Fruit fly (Drosophila melanogaster) whole organism, embryonic: ENCODE results near the gene CG12766.
A peak's percentile ranks its signal among the peaks of the same experiment; 100 is the strongest.

Source experiments
- Ada2b ChIP-seq: fragments of 200-800 bp; sonication (Bioruptor generic); IDR thresholded peaks from 2 replicates; pipeline ENCODE4 v1.3.6; 2022; ENCODE audit warnings: missing biosample characterization, missing genetic modification characterization
- CG10366 ChIP-seq: fragments of 200-800 bp; sonication (Bioruptor generic); IDR thresholded peaks from 2 replicates; pipeline ENCODE4 v1.3.6; 2022; ENCODE audit warnings: missing biosample characterization, missing genetic modification characterization
- CG11695 ChIP-seq: fragments of 200-800 bp; sonication (Bioruptor generic); IDR thresholded peaks from 3 replicates; pipeline ENCODE4 v1.3.6; 2022; ENCODE audit warnings: missing biosample characterization, missing genetic modification characterization
- CG12071 ChIP-seq: fragments of 200-800 bp; sonication (Bioruptor generic); optimal IDR thresholded peaks from 3 replicates; lab custom pipeline; 2018; ENCODE audit warnings: missing biosample characterization, mild to moderate bottlenecking, missing genetic modification characterization
- CG1233 ChIP-seq: fragments of 200-800 bp; sonication (Bioruptor generic); optimal IDR thresholded peaks from 4 replicates; lab custom pipeline; 2018; ENCODE audit warnings: missing biosample characterization, mild to moderate bottlenecking, missing genetic modification characterization
- CG12659 ChIP-seq: fragments of 200-800 bp; sonication (Bioruptor generic); optimal IDR thresholded peaks from 3 replicates; lab custom pipeline; 2017; ENCODE audit warnings: mild to moderate bottlenecking, missing biosample characterization, missing genetic modification reagents, missing genetic modification characterization
- CG14965 ChIP-seq: fragments of 200-800 bp; sonication (Bioruptor generic); optimal IDR thresholded peaks from 2 replicates; lab custom pipeline; 2016; ENCODE audit warnings: missing biosample characterization, missing genetic modification characterization, borderline replicate concordance
- CG15269 ChIP-seq: fragments of 200-800 bp; sonication (Bioruptor generic); optimal IDR thresholded peaks from 2 replicates; lab custom pipeline; 2018; ENCODE audit warnings: missing biosample characterization, mild to moderate bottlenecking, missing genetic modification characterization, moderate library complexity
- CG16779 ChIP-seq: fragments of 200-800 bp; sonication (Bioruptor generic); IDR thresholded peaks from 2 replicates; pipeline ENCODE4 v1.3.6; 2022; ENCODE audit warnings: missing biosample characterization, missing genetic modification characterization
- CG18619 ChIP-seq: fragments of 200-800 bp; sonication (Bioruptor generic); optimal IDR thresholded peaks from 3 replicates; lab custom pipeline; 2017; ENCODE audit warnings: missing biosample characterization, mild to moderate bottlenecking, missing genetic modification characterization
- CG2875 ChIP-seq: fragments of 200-800 bp; sonication (Bioruptor generic); optimal IDR thresholded peaks from 2 replicates; lab custom pipeline; 2017; ENCODE audit warnings: missing biosample characterization, mild to moderate bottlenecking, missing genetic modification characterization, missing genetic modification reagents
- CG3163 ChIP-seq: fragments of 200-800 bp; sonication (Bioruptor generic); optimal IDR thresholded peaks from 3 replicates; lab custom pipeline; 2016; ENCODE audit warnings: missing biosample characterization, missing genetic modification characterization
- CG32772 ChIP-seq: fragments of 200-800 bp; sonication (Bioruptor generic); IDR thresholded peaks from 2 replicates; pipeline ENCODE4 v1.3.6; 2022; ENCODE audit warnings: missing biosample characterization, missing genetic modification characterization
- CG3726 ChIP-seq: fragments of 200-800 bp; sonication (Bioruptor generic); IDR thresholded peaks from 3 replicates; pipeline ENCODE4, ENCODE4 v1.3.6; 2022; ENCODE audit warnings: missing biosample characterization, missing genetic modification characterization
- CG4360 ChIP-seq: fragments of 200-800 bp; sonication (Bioruptor generic); IDR thresholded peaks from 2 replicates; pipeline ENCODE4 v1.3.6; 2022; ENCODE audit warnings: missing biosample characterization, missing genetic modification characterization
- CG4617 ChIP-seq: fragments of 200-800 bp; sonication (Bioruptor generic); optimal IDR thresholded peaks from 3 replicates; lab custom pipeline; 2016; ENCODE audit warnings: missing biosample characterization, missing genetic modification characterization, borderline replicate concordance
- CG6175 ChIP-seq: fragments of 200-800 bp; sonication (Bioruptor generic); IDR thresholded peaks from 3 replicates; pipeline ENCODE4 v1.3.6; 2022; ENCODE audit warnings: missing biosample characterization, missing genetic modification characterization
- CG6689 ChIP-seq: fragments of 200-800 bp; sonication (Bioruptor generic); IDR thresholded peaks from 2 replicates; pipeline ENCODE4 v1.3.6; 2022; ENCODE audit warnings: missing biosample characterization, missing genetic modification characterization
- CG7372 ChIP-seq: fragments of 200-800 bp; sonication (Bioruptor generic); IDR thresholded peaks from 2 replicates; pipeline ENCODE4 v1.3.6; 2022; ENCODE audit warnings: missing biosample characterization, missing genetic modification characterization
- CG8944 ChIP-seq: fragments of 200-800 bp; sonication (Bioruptor generic); optimal IDR thresholded peaks from 3 replicates; lab custom pipeline; 2016; ENCODE audit warnings: missing biosample characterization, missing genetic modification characterization
- CG9609 ChIP-seq: fragments of 200-800 bp; sonication (Bioruptor generic); optimal IDR thresholded peaks from 3 replicates; lab custom pipeline; 2016; ENCODE audit warnings: missing biosample characterization, missing genetic modification characterization
- Elba2 ChIP-seq: fragments of 200-800 bp; sonication (Bioruptor generic); optimal IDR thresholded peaks from 3 replicates; lab custom pipeline; 2016; ENCODE audit warnings: missing biosample characterization, missing genetic modification characterization
- Ets65A ChIP-seq: fragments of 200-800 bp; sonication (Bioruptor generic); peaks from one replicate; lab custom pipeline; 2016; ENCODE audit warnings: missing biosample characterization, missing genetic modification characterization
- Ets97D ChIP-seq: fragments of 200-800 bp; sonication (Bioruptor generic); optimal IDR thresholded peaks from 3 replicates; lab custom pipeline; 2016; ENCODE audit warnings: missing biosample characterization, missing genetic modification characterization
- HLHmδ ChIP-seq: fragments of 200-800 bp; sonication (Bioruptor generic); optimal IDR thresholded peaks from 2 replicates; lab custom pipeline; 2018; ENCODE audit warnings: missing biosample characterization, mild to moderate bottlenecking, missing genetic modification characterization, moderate library complexity
- Max ChIP-seq: fragments of 200-800 bp; sonication (Bioruptor generic); optimal IDR thresholded peaks from 2 replicates; lab custom pipeline; 2016; ENCODE audit warnings: missing biosample characterization, mild to moderate bottlenecking, missing genetic modification characterization
- Myb ChIP-seq: fragments of 200-800 bp; sonication (Bioruptor generic); optimal IDR thresholded peaks from 2 replicates; lab custom pipeline; 2016; ENCODE audit warnings: missing biosample characterization, missing genetic modification characterization
- Nf-YA ChIP-seq: fragments of 200-800 bp; sonication (Bioruptor generic); IDR thresholded peaks from 2 replicates; pipeline ENCODE4 v1.3.6; 2022; ENCODE audit warnings: missing biosample characterization, missing genetic modification characterization
- Ptx1 ChIP-seq: fragments of 200-800 bp; sonication (Bioruptor generic); IDR thresholded peaks from 2 replicates; pipeline ENCODE4 v1.3.6; 2022; ENCODE audit warnings: missing biosample characterization, missing genetic modification characterization
- Trl ChIP-seq, 3 experiments: fragments of >200 bp in 2 of 3; fragments of 200-800 bp in 1 of 3; sonication (Bioruptor generic) in 1 of 3; optimal IDR thresholded peaks; 2 replicates in 1 of 3; 3 replicates in 2 of 3; lab custom pipeline; 2016 to 2017; ENCODE audit warnings: missing biosample characterization in 1 of 3, missing genetic modification characterization in 1 of 3
- dati ChIP-seq: fragments of 200-800 bp; sonication (Bioruptor generic); IDR thresholded peaks from 2 replicates; pipeline ENCODE4 v1.3.6; 2022; ENCODE audit warnings: missing biosample characterization, missing genetic modification characterization
- gsb ChIP-seq: fragments of 200-800 bp; sonication (Bioruptor generic); IDR thresholded peaks from 2 replicates; pipeline ENCODE4 v1.3.6; 2022; ENCODE audit warnings: missing biosample characterization, missing genetic modification characterization
- her ChIP-seq: fragments of 200-800 bp; sonication (Bioruptor generic); optimal IDR thresholded peaks from 2 replicates; lab custom pipeline; 2016; ENCODE audit warnings: missing biosample characterization, missing genetic modification characterization
- kah ChIP-seq: fragments of 200-800 bp; sonication (Bioruptor generic); optimal IDR thresholded peaks from 2 replicates; lab custom pipeline; 2018; ENCODE audit warnings: missing biosample characterization, mild to moderate bottlenecking, missing genetic modification characterization
- ken ChIP-seq: fragments of 200-800 bp; sonication (Bioruptor generic); IDR thresholded peaks from 3 replicates; pipeline ENCODE4 v1.3.6; 2022; ENCODE audit warnings: missing biosample characterization, missing genetic modification characterization
- odd ChIP-seq: fragments of 200-800 bp; sonication (Bioruptor generic); optimal IDR thresholded peaks from 2 replicates; lab custom pipeline; 2017; ENCODE audit warnings: missing biosample characterization, mild to moderate bottlenecking, missing genetic modification characterization
- pita ChIP-seq: fragments of 200-800 bp; sonication (Bioruptor generic); optimal IDR thresholded peaks from 2 replicates; lab custom pipeline; 2017; ENCODE audit warnings: missing biosample characterization, mild to moderate bottlenecking, missing genetic modification characterization
- pnt ChIP-seq: fragments of 200-800 bp; sonication (Bioruptor generic); optimal IDR thresholded peaks from 3 replicates; lab custom pipeline; 2016; ENCODE audit warnings: missing biosample characterization, missing genetic modification characterization
- pum ChIP-seq: fragments of 200-800 bp; sonication (Bioruptor generic); optimal IDR thresholded peaks from 2 replicates; lab custom pipeline; 2016; ENCODE audit warnings: missing biosample characterization, missing genetic modification characterization
- rib ChIP-seq: fragments of 200-800 bp; sonication (Bioruptor generic); IDR thresholded peaks from 2 replicates; pipeline ENCODE4 v1.3.6; 2022; ENCODE audit warnings: missing biosample characterization, missing genetic modification characterization
- row ChIP-seq: fragments of 200-800 bp; sonication (Bioruptor generic); IDR thresholded peaks from 3 replicates; pipeline ENCODE4 v1.3.6; 2022; ENCODE audit warnings: missing biosample characterization, missing genetic modification characterization
- run ChIP-seq: fragments of 200-800 bp; sonication (Bioruptor generic); optimal IDR thresholded peaks from 3 replicates; lab custom pipeline; 2018; ENCODE audit warnings: missing biosample characterization, mild to moderate bottlenecking, missing genetic modification characterization
- sens ChIP-seq: fragments of 200-800 bp; sonication (Bioruptor generic); peaks from one replicate; lab custom pipeline; 2016; ENCODE audit warnings: missing biosample characterization, missing genetic modification characterization
- slp2 ChIP-seq: fragments of 200-800 bp; sonication (Bioruptor generic); optimal IDR thresholded peaks from 2 replicates; lab custom pipeline; 2016; ENCODE audit warnings: missing biosample characterization, missing genetic modification characterization
- sob ChIP-seq: fragments of 200-800 bp; sonication (Bioruptor generic); IDR thresholded peaks from 2 replicates; pipeline ENCODE4 v1.3.6; 2022; ENCODE audit warnings: missing biosample characterization, missing genetic modification characterization
- trem ChIP-seq: fragments of 200-800 bp; optimal IDR thresholded peaks from 3 replicates; lab custom pipeline; 2019; ENCODE audit warnings: missing biosample characterization, mild to moderate bottlenecking, missing genetic modification characterization, moderate library complexity
- z ChIP-seq: fragments of 200-800 bp; sonication (Bioruptor generic); IDR thresholded peaks from 3 replicates; pipeline ENCODE4 v1.3.6; 2022; ENCODE audit warnings: missing biosample characterization, missing genetic modification characterization

The CG12766 gene

DNA sequence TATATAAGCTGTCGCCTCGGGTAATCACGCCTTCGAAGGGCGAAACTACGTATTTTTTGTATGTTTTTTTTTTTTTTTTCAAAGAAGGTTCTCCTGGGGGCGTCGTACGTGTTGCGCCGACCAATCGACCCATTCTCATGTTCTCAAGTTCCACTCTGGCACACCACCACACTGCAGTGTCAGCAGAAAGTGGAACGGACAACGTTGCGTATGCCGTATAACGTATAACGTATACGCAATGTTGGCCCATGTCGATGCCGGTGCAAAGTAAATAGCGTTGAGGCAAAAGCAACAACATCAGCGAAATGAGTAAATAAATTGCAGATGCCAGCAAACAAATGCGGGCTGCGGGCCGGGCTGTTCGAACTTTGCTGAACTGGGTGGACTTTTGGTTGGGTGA, 27.8 kb downstream of the CG12766 start:
- peak; percentile 15 for TF ChIP-seq sens (GFP tag; lab: Kevin White, UChicago)
- TF ChIP-seq sob (GFP tag; lab: Robert Waterston, UW) = 0 out of 2 replicates have a peak, but pooled peaks have one; percentile 13
- peak; percentile 76 for TF ChIP-seq CG7372
- no peak for TF ChIP-seq odd (GFP tag; lab: Kevin White, UChicago)
- peak; percentile 92 for TF ChIP-seq Ets65A
- TF ChIP-seq, all 482 proteins: peak for 4

- TF ChIP-seq CG3726 (GFP tag; lab: Robert Waterston, UW) = no peak
- no peak for TF ChIP-seq rib
- no peak for TF ChIP-seq Trl (optimal IDR thresholded peaks at IDR 0.05; lab: Kevin White, UChicago)
- TF ChIP-seq Trl (GFP tag; optimal IDR thresholded peaks at IDR 0.05; lab: Kevin White, UChicago) = no peak
- TF ChIP-seq z = no peak
- TF ChIP-seq dati (GFP tag; lab: Robert Waterston, UW) = no peak
- no peak for TF ChIP-seq Max (GFP tag; lab: Kevin White, UChicago)
These were observed 30.1 kb downstream of the CG12766 start, which contains the start of gene mge for dm6 chr3L:3909831-3910230. Gene mge (minus strand): TSS chr3L:3909931.

DNA sequence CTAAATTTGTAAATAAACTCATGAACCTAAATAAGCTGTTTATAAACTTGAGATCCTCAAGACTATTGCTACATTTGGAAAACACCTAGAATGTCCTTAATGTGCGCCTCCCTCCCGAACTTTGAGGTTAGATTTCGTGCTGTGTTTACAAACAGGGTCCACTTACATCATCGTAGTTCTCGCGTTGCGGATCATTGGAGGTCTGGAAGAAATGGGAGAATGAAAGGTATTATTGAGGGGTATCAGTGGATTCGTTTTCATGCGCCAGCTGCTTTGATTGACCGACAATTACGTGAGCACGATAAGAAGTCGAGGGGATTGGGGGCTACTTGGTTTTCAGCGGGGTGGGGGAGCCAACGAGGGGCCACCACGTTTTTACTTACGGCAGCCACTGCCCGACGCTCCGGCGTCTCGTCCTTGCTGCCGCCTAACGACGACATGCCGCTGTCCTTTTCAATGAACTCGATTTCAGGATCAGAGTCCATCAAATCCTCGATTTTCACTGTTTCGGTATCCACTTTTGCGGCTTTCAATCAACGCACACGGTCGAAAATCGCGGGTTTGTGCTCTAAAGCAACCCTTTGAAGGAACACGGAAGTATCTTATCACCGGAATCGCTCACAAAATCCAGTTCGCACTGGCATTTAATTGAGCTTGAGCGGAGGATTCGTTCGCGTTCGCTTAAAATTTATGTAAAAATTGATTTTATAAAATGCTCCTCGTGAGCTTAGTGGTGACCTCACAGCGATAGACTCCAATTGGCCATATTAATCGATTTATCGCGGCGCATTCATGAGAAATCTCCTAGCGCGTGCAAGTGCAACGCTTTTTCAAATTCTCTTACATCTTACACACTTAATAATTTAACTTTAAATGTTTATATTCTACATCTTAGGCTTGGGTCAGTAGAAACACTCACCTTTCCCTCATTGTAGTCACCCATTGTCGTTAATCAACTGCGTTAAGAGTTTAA, 30.8 kb downstream of the CG12766 start:
- TF ChIP-seq CG6689 (GFP tag; lab: Robert Waterston, UW) (no peak), CG2875 (GFP tag; lab: Kevin White, UChicago) (no peak), HLHmδ (no peak), Ada2b (GFP tag; lab: Robert Waterston, UW) (no peak), row (GFP tag; lab: Robert Waterston, UW) (no peak), CG1233 (GFP tag; lab: Kevin White, UChicago) (no peak), CG18619 (GFP tag; lab: Kevin White, UChicago) (no peak), Ptx1 (no peak), gsb (GFP tag; lab: Robert Waterston, UW) (no peak), Elba2 (GFP tag; lab: Kevin White, UChicago) (peak; percentile 96), pum (GFP tag; lab: Kevin White, UChicago) (no peak), CG32772 (no peak), CG16779 (no peak), CG15269 (tag; lab: Kevin White, UChicago) (no peak), slp2 (GFP tag; lab: Kevin White, UChicago) (no peak), CG4617 (GFP tag; lab: Kevin White, UChicago) (peak; percentile 69), Nf-YA (GFP tag; lab: Robert Waterston, UW) (no peak), CG11695 (GFP tag; lab: Robert Waterston, UW) (no peak), her (GFP tag; lab: Kevin White, UChicago) (peak; percentile 99), Ets97D (peak; percentile 32), CG6175 (no peak), trem (peak; percentile 44), Myb (GFP tag; lab: Kevin White, UChicago) (peak; percentile 99), pnt (GFP tag; lab: Kevin White, UChicago) (no peak), CG4360 (GFP tag; lab: Robert Waterston, UW) (no peak), ken (GFP tag; lab: Robert Waterston, UW) (no peak), CG3163 (no peak), CG12659 (GFP tag; lab: Kevin White, UChicago) (peak; percentile 29), run (tag; lab: Kevin White, UChicago) (no peak), CG10366 (GFP tag; lab: Robert Waterston, UW) (no peak), CG9609 (GFP tag; lab: Kevin White, UChicago) (no peak), pita (GFP tag; lab: Kevin White, UChicago) (no peak), CG14965 (GFP tag; lab: Kevin White, UChicago) (no peak), CG12071 (GFP tag; lab: Kevin White, UChicago) (no peak), CG8944 (GFP tag; lab: Kevin White, UChicago) (no peak), kah (GFP tag; lab: Kevin White, UChicago) (no peak)
